Worm (Caenorhabditis elegans): ENCODE data around the gene srj-54.

srj-54 gene

ce11 chrV:2861505-2861904 lies 1.9 kb upstream of the srj-54 start, which contains the start of gene srh-270:
srh-270 (minus strand) TSS chrV:2861605.
- TF ChIP-seq fkh-6 (tag; optimal IDR thresholded peaks at IDR 0.05): no peak
- TF ChIP-seq hlh-6 (tag; optimal IDR thresholded peaks at IDR 0.05): no peak
- no peak for TF ChIP-seq madf-2 (tag; optimal IDR thresholded peaks at IDR 0.05)
- TF ChIP-seq nfya-1 (tag; optimal IDR thresholded peaks at IDR 0.05): no peak
- no peak for TF ChIP-seq pqm-1 (tag; optimal IDR thresholded peaks at IDR 0.05)
- no peak for TF ChIP-seq T23F11.4 (GFP tag; optimal IDR thresholded peaks at IDR 0.05)
- TF ChIP-seq ahr-1 (tag; optimal IDR thresholded peaks at IDR 0.05): no peak
- no peak for TF ChIP-seq unc-55 (GFP tag; optimal IDR thresholded peaks at IDR 0.05)
- TF ChIP-seq sdc-2 (tag; optimal IDR thresholded peaks at IDR 0.05): no peak
- no peak for TF ChIP-seq C08G9.2 (tag; optimal IDR thresholded peaks at IDR 0.05)
- TF ChIP-seq hlh-8 (tag; optimal IDR thresholded peaks at IDR 0.05): no peak
- TF ChIP-seq ceh-30 (tag; optimal IDR thresholded peaks at IDR 0.05): no peak
- no peak for TF ChIP-seq ama-1 (optimal IDR thresholded peaks at IDR 0.05)
- TF ChIP-seq zip-5 (tag; optimal IDR thresholded peaks at IDR 0.05): no peak

ce11 chrV:2857842-2858241 lies 1.8 kb downstream of the srj-54 start, which contains the start of gene srj-55:
srj-55 (minus strand) TSS chrV:2857942.
- no peak for TF ChIP-seq zip-5 (tag; optimal IDR thresholded peaks at IDR 0.05)

- TF ChIP-seq ztf-16 (tag; optimal IDR thresholded peaks at IDR 0.05): no peak
- no peak for TF ChIP-seq nhr-11 (tag; optimal IDR thresholded peaks at IDR 0.05)
- no peak for TF ChIP-seq fkh-10 (GFP tag; optimal IDR thresholded peaks at IDR 0.05)
- TF ChIP-seq pha-2 (tag; optimal IDR thresholded peaks at IDR 0.05): no peak
- no peak for TF ChIP-seq elt-4 (tag; optimal IDR thresholded peaks at IDR 0.05)
- TF ChIP-seq fax-1 (tag; optimal IDR thresholded peaks at IDR 0.05): no peak
These were observed 4.2 kb downstream of the srj-54 start, which contains the start of gene srj-57 for ce11 chrV:2855473-2855872. srj-57 (minus strand) TSS chrV:2855573.

ce11 chrV:2849071-2849470 lies 10.6 kb downstream of the srj-54 start, which contains the start of gene ugt-53:
ugt-53 (plus strand) TSS chrV:2849343.
- TF ChIP-seq elt-2 (tag; optimal IDR thresholded peaks at IDR 0.05): peak; percentile 6
- no peak for TF ChIP-seq elt-4 (tag; optimal IDR thresholded peaks at IDR 0.05)
- no peak for TF ChIP-seq nhr-11 (tag; optimal IDR thresholded peaks at IDR 0.05)

- TF ChIP-seq nhr-11 (tag; optimal IDR thresholded peaks at IDR 0.05) (no peak), elt-2 (tag; optimal IDR thresholded peaks at IDR 0.05) (peak; percentile 86)
These were observed 11.2 kb downstream of the srj-54 start, which contains the start of gene srj-49 for ce11 chrV:2848290-2848937. srj-49 (minus strand) TSS chrV:2848340.

- TF ChIP-seq ama-1 (optimal IDR thresholded peaks at IDR 0.05) (no peak), tbx-2 (tag; optimal IDR thresholded peaks at IDR 0.05) (no peak), hlh-15 (tag; optimal IDR thresholded peaks at IDR 0.05) (no peak), hlh-13 (GFP tag; optimal IDR thresholded peaks at IDR 0.05) (no peak), elt-2 (tag; optimal IDR thresholded peaks at IDR 0.05) (no peak), ceh-22 (tag; optimal IDR thresholded peaks at IDR 0.05) (no peak), ttx-3 (tag; optimal IDR thresholded peaks at IDR 0.05) (no peak), unc-86 (tag; optimal IDR thresholded peaks at IDR 0.05) (no peak), pros-1 (tag; optimal IDR thresholded peaks at IDR 0.05) (no peak), tbx-7 (tag; optimal IDR thresholded peaks at IDR 0.05) (no peak), ceh-2 (tag; optimal IDR thresholded peaks at IDR 0.05) (no peak), hlh-6 (tag; optimal IDR thresholded peaks at IDR 0.05) (no peak), lin-11 (tag; optimal IDR thresholded peaks at IDR 0.05) (no peak), unc-42 (tag; optimal IDR thresholded peaks at IDR 0.05) (no peak), K09A11.1 (tag; optimal IDR thresholded peaks at IDR 0.05; ENCODE audit: insufficient read depth) (no peak), ztf-16 (tag; optimal IDR thresholded peaks at IDR 0.05) (no peak), odd-2 (tag; optimal IDR thresholded peaks at IDR 0.05) (no peak), unc-3 (GFP tag; conservative IDR thresholded peaks at IDR 0.05) (no peak), unc-3 (tag; optimal IDR thresholded peaks at IDR 0.05) (no peak), ceh-6 (GFP tag; optimal IDR thresholded peaks at IDR 0.05) (no peak)
These were observed 13.9 kb downstream of the srj-54 start, which contains the start of gene srj-44 for ce11 chrV:2845771-2846170. srj-44 (minus strand) TSS chrV:2845871.
